Worm (Caenorhabditis elegans) whole organism, L3 larva: ENCODE results near the gene meg-2.

Source experiments
- R02D3.7 ChIP-seq: fragments of 150-350 bp; optimal IDR thresholded peaks from 2 replicates; lab custom pipeline; 2014; ENCODE audit warnings: missing biosample characterization, missing genetic modification characterization
- ZK546.5 ChIP-seq: sonication (generic microtip); optimal IDR thresholded peaks from 2 replicates; lab custom pipeline; 2017; ENCODE audit warnings: missing biosample characterization, missing genetic modification characterization
- aly-2 ChIP-seq: fragments of 150-350 bp; optimal IDR thresholded peaks from 2 replicates; lab custom pipeline; 2014; ENCODE audit warnings: missing biosample characterization, missing genetic modification characterization
- ama-1 ChIP-seq: fragments of 150-350 bp; optimal IDR thresholded peaks from 2 replicates; lab custom pipeline; 2018
- ceh-28 ChIP-seq: fragments of 150-350 bp; optimal IDR thresholded peaks from 2 replicates; lab custom pipeline; 2014; ENCODE audit warnings: missing biosample characterization, missing genetic modification reagents, missing genetic modification characterization
- ceh-9 ChIP-seq: sonication (generic microtip); optimal IDR thresholded peaks from 2 replicates; lab custom pipeline; 2018; ENCODE audit warnings: missing biosample characterization, missing genetic modification characterization
- daf-12 ChIP-seq: fragments of 150-350 bp; optimal IDR thresholded peaks from 2 replicates; lab custom pipeline; 2014; ENCODE audit warnings: missing biosample characterization, missing genetic modification reagents, missing genetic modification characterization
- egl-27 ChIP-seq: sonication (generic microtip); optimal IDR thresholded peaks from 4 replicates; lab custom pipeline; 2017; ENCODE audit warnings: missing biosample characterization, missing genetic modification reagents, missing genetic modification characterization
- elt-1 ChIP-seq: fragments of 150-350 bp; optimal IDR thresholded peaks from 2 replicates; lab custom pipeline; 2014; ENCODE audit warnings: missing biosample characterization, missing genetic modification characterization
- elt-3 ChIP-seq, 3 experiments: fragments of 150-350 bp in 1 of 3; sonication (generic microtip) in 2 of 3; optimal IDR thresholded peaks; 2 replicates in 2 of 3; 4 replicates in 1 of 3; lab custom pipeline; 2014 to 2017; ENCODE audit warnings: missing biosample characterization in 3 of 3, missing genetic modification characterization in 3 of 3
- eor-1 ChIP-seq, 2 experiments: fragments of 150-350 bp; optimal IDR thresholded peaks; 2 replicates each; lab custom pipeline; 2014 to 2018; ENCODE audit warnings: missing biosample characterization in 2 of 2, missing genetic modification characterization in 2 of 2
- fkh-10 ChIP-seq: sonication (generic microtip); optimal IDR thresholded peaks from 2 replicates; lab custom pipeline; 2017; ENCODE audit warnings: missing biosample characterization, missing genetic modification reagents, missing genetic modification characterization
- fkh-2 ChIP-seq: fragments of 150-350 bp; optimal IDR thresholded peaks from 2 replicates; lab custom pipeline; 2014; ENCODE audit warnings: missing biosample characterization, missing genetic modification reagents, missing genetic modification characterization
- fos-1 ChIP-seq: fragments of 150-350 bp; optimal IDR thresholded peaks from 2 replicates; lab custom pipeline; 2014; ENCODE audit warnings: missing biosample characterization, missing genetic modification characterization
- hmg-11 ChIP-seq: sonication (generic microtip); optimal IDR thresholded peaks from 2 replicates; lab custom pipeline; 2016; ENCODE audit warnings: missing genetic modification characterization, missing compliant biosample characterization
- jun-1 ChIP-seq: fragments of 150-350 bp; optimal IDR thresholded peaks from 2 replicates; lab custom pipeline; 2014; ENCODE audit warnings: missing biosample characterization, missing genetic modification reagents, missing genetic modification characterization
- lin-15B ChIP-seq: fragments of 150-350 bp; optimal IDR thresholded peaks from 2 replicates; lab custom pipeline; 2014; ENCODE audit warnings: missing biosample characterization, missing genetic modification characterization
- lin-39 ChIP-seq: fragments of 150-350 bp; optimal IDR thresholded peaks from 2 replicates; lab custom pipeline; 2018; ENCODE audit warnings: missing biosample characterization, missing genetic modification reagents, missing genetic modification characterization
- lsy-12 ChIP-seq: sonication (generic microtip); optimal IDR thresholded peaks from 2 replicates; lab custom pipeline; 2016; ENCODE audit warnings: mild to moderate bottlenecking, missing genetic modification characterization, missing compliant biosample characterization
- mdl-1 ChIP-seq: fragments of 150-350 bp; optimal IDR thresholded peaks from 2 replicates; lab custom pipeline; 2014; ENCODE audit warnings: missing biosample characterization, missing genetic modification characterization
- mml-1 ChIP-seq: fragments of 150-350 bp; sonication (generic microtip); optimal IDR thresholded peaks from 3 replicates; lab custom pipeline; 2014; ENCODE audit warnings: missing biosample characterization, missing genetic modification characterization
- nfya-1 ChIP-seq: sonication (generic microtip); optimal IDR thresholded peaks from 2 replicates; lab custom pipeline; 2017; ENCODE audit warnings: missing genetic modification characterization, mild to moderate bottlenecking, missing compliant biosample characterization, antibody characterized with exemption, moderate library complexity; ENCODE audit not compliant: insufficient read depth
- nhr-11 ChIP-seq: fragments of 150-350 bp; optimal IDR thresholded peaks from 2 replicates; lab custom pipeline; 2014; ENCODE audit warnings: missing biosample characterization, missing genetic modification characterization
- nhr-12 ChIP-seq: fragments of 150-350 bp; optimal IDR thresholded peaks from 2 replicates; lab custom pipeline; 2014; ENCODE audit warnings: missing biosample characterization, missing genetic modification characterization
- nhr-23 ChIP-seq: fragments of 150-350 bp; optimal IDR thresholded peaks from 2 replicates; lab custom pipeline; 2014; ENCODE audit warnings: missing biosample characterization, missing genetic modification reagents, missing genetic modification characterization
- nhr-25 ChIP-seq: sonication (generic microtip); optimal IDR thresholded peaks from 2 replicates; lab custom pipeline; 2017; ENCODE audit warnings: missing biosample characterization, missing genetic modification characterization
- nhr-28 ChIP-seq: fragments of 150-350 bp; optimal IDR thresholded peaks from 2 replicates; lab custom pipeline; 2014; ENCODE audit warnings: missing biosample characterization, missing genetic modification characterization
- nhr-43 ChIP-seq: sonication (generic microtip); optimal IDR thresholded peaks from 2 replicates; lab custom pipeline; 2016; ENCODE audit warnings: mild to moderate bottlenecking, missing genetic modification characterization, missing compliant biosample characterization; ENCODE audit not compliant: poor library complexity, severe bottlenecking
- nhr-67 ChIP-seq: fragments of 150-350 bp; optimal IDR thresholded peaks from 2 replicates; lab custom pipeline; 2014; ENCODE audit warnings: missing biosample characterization, missing genetic modification characterization
- nhr-76 ChIP-seq: fragments of 150-350 bp; sonication (generic microtip); optimal IDR thresholded peaks from 5 replicates; lab custom pipeline; 2014; ENCODE audit warnings: missing biosample characterization, missing genetic modification characterization
- nhr-77 ChIP-seq: fragments of 150-350 bp; optimal IDR thresholded peaks from 2 replicates; lab custom pipeline; 2014; ENCODE audit warnings: missing biosample characterization, missing genetic modification characterization
- pha-4 ChIP-seq: fragments of 150-350 bp; optimal IDR thresholded peaks from 2 replicates; lab custom pipeline; 2014; ENCODE audit warnings: missing biosample characterization, missing genetic modification reagents, missing genetic modification characterization
- skn-1 ChIP-seq: fragments of 150-350 bp; optimal IDR thresholded peaks from 2 replicates; lab custom pipeline; 2014; ENCODE audit warnings: missing biosample characterization, missing genetic modification characterization
- snpc-4 ChIP-seq: fragments of 150-350 bp; optimal IDR thresholded peaks from 2 replicates; lab custom pipeline; 2014; ENCODE audit warnings: missing biosample characterization, missing genetic modification characterization
- unc-39 ChIP-seq: sonication (generic microtip); optimal IDR thresholded peaks from 4 replicates; lab custom pipeline; 2017; ENCODE audit warnings: missing biosample characterization, missing genetic modification characterization
- unc-62 ChIP-seq: fragments of 150-350 bp; sonication (generic microtip); optimal IDR thresholded peaks from 4 replicates; lab custom pipeline; 2014; ENCODE audit warnings: missing biosample characterization, missing genetic modification reagents, missing genetic modification characterization
- zag-1 ChIP-seq: fragments of 150-350 bp; optimal IDR thresholded peaks from 2 replicates; lab custom pipeline; 2014; ENCODE audit warnings: missing biosample characterization, missing genetic modification characterization
- ztf-4 ChIP-seq: fragments of 150-350 bp; optimal IDR thresholded peaks from 2 replicates; lab custom pipeline; 2014; ENCODE audit warnings: missing biosample characterization, missing genetic modification characterization

meg-2 gene

DNA sequence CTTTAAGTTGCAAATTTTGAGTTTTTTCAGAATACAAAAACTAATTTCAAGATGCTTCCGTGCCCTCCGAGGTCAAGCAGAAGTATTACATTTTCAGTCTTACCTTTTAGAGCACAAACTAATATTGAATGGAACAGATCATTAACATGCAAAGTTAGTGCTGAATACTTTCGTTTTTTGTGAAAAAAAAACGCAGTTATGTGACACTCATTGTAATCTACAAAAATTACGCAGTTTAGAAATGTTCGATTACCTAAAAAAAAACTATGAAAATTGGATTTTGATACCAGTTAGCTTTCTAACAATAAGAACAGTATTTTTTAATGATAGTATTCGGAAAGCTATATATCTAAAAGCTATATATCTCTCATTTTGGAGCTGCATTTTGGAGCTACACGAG lies 15.9 kb upstream of the meg-2 start:
- no peak for TF ChIP-seq nhr-25 (tag; lab: Kevin White, UChicago)
- no peak for TF ChIP-seq mml-1 (tag; lab: Kevin White, UChicago)
- TF ChIP-seq skn-1, result no peak
- no peak for TF ChIP-seq nhr-67
- TF ChIP-seq aly-2 (tag; lab: Kevin White, UChicago), result no peak
- no peak for TF ChIP-seq hmg-11 (tag; lab: Kevin White, UChicago)
- TF ChIP-seq daf-12 (tag; lab: Kevin White, UChicago), result no peak
- TF ChIP-seq ztf-4, result no peak
- no peak for TF ChIP-seq nhr-76 (tag; lab: Kevin White, UChicago)
- no peak for TF ChIP-seq nhr-11 (tag; lab: Kevin White, UChicago)
- no peak for TF ChIP-seq R02D3.7
- TF ChIP-seq mdl-1, result no peak
- TF ChIP-seq nhr-28 (tag; lab: Kevin White, UChicago), result no peak
- no peak for TF ChIP-seq fos-1 (tag; lab: Kevin White, UChicago)
- no peak for TF ChIP-seq ZK546.5 (tag; lab: Kevin White, UChicago)
- TF ChIP-seq, all 47 proteins: peak for 0

DNA sequence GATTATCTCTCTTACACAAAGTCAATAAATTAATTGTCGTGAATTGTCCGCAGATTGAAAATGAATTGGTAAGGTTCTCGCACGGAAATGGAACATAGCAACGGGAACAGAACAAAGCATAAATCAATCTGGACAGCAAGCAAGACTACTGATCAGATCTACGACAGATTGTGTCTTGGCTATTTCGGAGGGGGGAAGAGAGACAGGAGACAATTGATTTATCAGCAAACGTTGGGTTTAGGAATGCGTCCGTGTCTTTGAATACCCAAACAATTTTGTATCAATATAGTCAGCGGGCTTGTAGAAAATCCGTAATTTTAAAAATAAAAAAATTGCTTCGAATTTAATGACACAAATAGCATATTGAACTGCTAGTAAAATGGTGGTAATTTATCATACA lies 15.4 kb upstream of the meg-2 start:
- TF ChIP-seq elt-1 (peak; percentile 44), nhr-25 (tag; lab: Kevin White, UChicago) (peak; percentile 29), nhr-67 (no peak), fkh-10 (no peak), unc-62 (GFP tag; lab: Kevin White, UChicago) (peak; percentile 28), nhr-23 (peak; percentile 53), lsy-12 (peak; percentile 26), elt-3 (tag; optimal IDR thresholded peaks at IDR 0.05; lab: Kevin White, UChicago) (peak in 2 of 3 experiments; percentile 58 to 86), nhr-77 (no peak), nhr-43 (tag; lab: Kevin White, UChicago) (peak; percentile 67), ama-1 (lab: Kevin White, UChicago) (peak; percentile 57), jun-1 (no peak)

DNA sequence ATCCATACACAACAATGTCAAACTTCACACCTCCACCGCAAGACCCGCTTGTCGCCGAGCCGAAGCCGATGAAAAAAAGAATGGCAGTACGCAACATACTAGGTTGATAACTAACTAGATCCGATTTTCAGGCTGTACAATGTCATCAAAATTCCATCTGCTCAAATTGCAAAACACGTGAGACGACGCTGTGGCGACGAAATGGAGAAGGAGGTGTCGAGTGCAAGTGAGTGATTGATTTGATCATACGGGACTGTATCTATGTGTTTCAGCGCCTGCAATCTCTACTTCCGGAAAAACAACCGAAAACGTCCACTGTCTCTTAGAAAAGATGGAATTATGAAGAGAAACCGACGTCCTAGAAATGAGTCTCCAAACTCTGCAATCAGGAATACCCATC lies 14.4 kb upstream of the meg-2 start:
- TF ChIP-seq elt-3 (tag; optimal IDR thresholded peaks at IDR 0.05; lab: Kevin White, UChicago) (peak in 1 of 3 experiments; percentile 86), elt-1 (no peak), lin-15B (tag; lab: Kevin White, UChicago) (no peak), lin-39 (tag; lab: Kevin White, UChicago) (no peak)
- TF ChIP-seq, all 47 proteins: peak for 1

DNA sequence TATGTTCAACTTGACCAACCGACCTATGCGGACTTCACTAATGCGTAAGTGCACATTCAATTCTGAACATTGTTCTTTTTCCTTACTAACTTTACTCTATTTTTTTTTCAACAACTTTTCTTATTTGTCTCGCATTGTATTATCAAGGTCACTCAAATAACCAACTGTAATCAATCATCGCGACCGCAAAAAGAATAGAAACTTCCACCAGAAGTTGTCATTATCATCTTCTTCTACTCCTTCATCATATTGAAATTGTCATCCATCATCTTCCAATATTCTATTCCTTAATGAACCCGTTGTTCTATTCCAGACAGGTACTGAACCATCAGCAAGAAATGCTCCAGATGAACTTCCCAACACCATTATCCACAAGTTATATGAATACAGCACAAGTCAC lies 13.5 kb upstream of the meg-2 start:
- TF ChIP-seq nhr-23, result peak; percentile 79
- TF ChIP-seq pha-4 (tag; lab: Kevin White, UChicago), result no peak
- no peak for TF ChIP-seq jun-1
- TF ChIP-seq hmg-11 (tag; lab: Kevin White, UChicago), result no peak
- no peak for TF ChIP-seq fkh-2 (tag; lab: Kevin White, UChicago)
- TF ChIP-seq egl-27 (tag; lab: Kevin White, UChicago), result no peak
- TF ChIP-seq nhr-12, result no peak
- no peak for TF ChIP-seq nfya-1 (tag; lab: Kevin White, UChicago)
- TF ChIP-seq nhr-25 (tag; lab: Kevin White, UChicago), result peak; percentile 40
- peak in 1 of 3 experiments; percentile 46 for TF ChIP-seq elt-3 (tag; optimal IDR thresholded peaks at IDR 0.05; lab: Kevin White, UChicago)
- peak; percentile 53 for TF ChIP-seq nhr-43 (tag; lab: Kevin White, UChicago)
- no peak for TF ChIP-seq nhr-28 (tag; lab: Kevin White, UChicago)
- TF ChIP-seq, all 47 proteins: peak for 4

DNA sequence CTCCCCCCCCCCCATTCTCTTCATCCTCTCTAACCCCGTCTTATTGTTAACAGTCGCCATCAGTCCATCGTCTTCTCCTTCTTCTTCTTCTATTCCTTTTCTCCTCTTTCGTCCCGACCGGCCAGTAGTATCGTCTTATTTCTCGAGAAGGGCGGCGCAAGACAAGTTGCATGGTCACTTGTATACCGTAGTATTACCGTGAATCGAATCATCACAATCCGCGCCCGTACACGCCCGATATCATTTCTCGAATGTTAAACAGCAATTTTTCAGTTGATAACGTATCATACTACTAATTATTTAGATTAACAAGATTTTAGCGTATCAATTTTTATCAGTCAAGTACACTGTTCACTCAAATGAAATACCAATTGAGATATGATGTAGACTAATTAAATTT lies 12.0 kb upstream of the meg-2 start:
- TF ChIP-seq nhr-67 (no peak), nhr-23 (peak; percentile 39), nhr-25 (tag; lab: Kevin White, UChicago) (peak; percentile 25), unc-39 (tag; lab: Kevin White, UChicago) (no peak), elt-3 (tag; optimal IDR thresholded peaks at IDR 0.05; lab: Kevin White, UChicago) (peak; percentile 83 to 98 (median 92)), nhr-76 (tag; lab: Kevin White, UChicago) (no peak), pha-4 (tag; lab: Kevin White, UChicago) (no peak), ceh-28 (tag; lab: Kevin White, UChicago) (no peak), nfya-1 (tag; lab: Kevin White, UChicago) (peak; percentile 40), zag-1 (no peak), jun-1 (no peak), ceh-9 (tag; lab: Kevin White, UChicago) (no peak), eor-1 (tag; optimal IDR thresholded peaks at IDR 0.05; lab: Kevin White, UChicago) (no peak), snpc-4 (tag; lab: Kevin White, UChicago) (no peak)
